Worm (Caenorhabditis elegans) whole organism, L1 larva: ENCODE results near the gene mlt-11.

Experiments
- C16A3.4 ChIP-seq: fragments of 150-350 bp; optimal IDR thresholded peaks from 2 replicates; lab custom pipeline; 2014; ENCODE audit warnings: missing biosample characterization, missing genetic modification characterization
- F16B12.6 ChIP-seq: fragments of 150-350 bp; optimal IDR thresholded peaks from 2 replicates; lab custom pipeline; 2014; ENCODE audit warnings: missing biosample characterization, missing genetic modification characterization
- Y116A8C.19 ChIP-seq: sonication (generic microtip); optimal IDR thresholded peaks from 2 replicates; lab custom pipeline; 2016; ENCODE audit warnings: missing compliant biosample characterization, missing genetic modification characterization, borderline replicate concordance
- aly-2 ChIP-seq: fragments of 150-350 bp; optimal IDR thresholded peaks from 2 replicates; lab custom pipeline; 2014; ENCODE audit warnings: missing biosample characterization, missing genetic modification characterization
- blmp-1 ChIP-seq: fragments of 150-350 bp; optimal IDR thresholded peaks from 2 replicates; lab custom pipeline; 2014; ENCODE audit warnings: missing biosample characterization, missing genetic modification characterization
- ceh-8 ChIP-seq: fragments of 200-800 bp; sonication (Bioruptor generic); optimal IDR thresholded peaks from 2 replicates; lab custom pipeline; 2018; ENCODE audit warnings: mild to moderate bottlenecking, missing genetic modification characterization, moderate library complexity, missing compliant biosample characterization
- ceh-82 ChIP-seq, 3 experiments: fragments of 150-350 bp in 1 of 3; sonication (generic microtip) in 2 of 3; optimal IDR thresholded peaks; 2 replicates each; lab custom pipeline; 2014 to 2017; ENCODE audit warnings: missing biosample characterization in 3 of 3, missing genetic modification characterization in 3 of 3
- ceh-90 ChIP-seq: sonication (generic microtip); optimal IDR thresholded peaks from 2 replicates; lab custom pipeline; 2016; ENCODE audit warnings: missing genetic modification characterization, missing compliant biosample characterization
- dpl-1 ChIP-seq, 3 experiments: fragments of 150-350 bp in 2 of 3; sonication (generic microtip) in 1 of 3; optimal IDR thresholded peaks; 2 replicates each; lab custom pipeline; 2014 to 2017; ENCODE audit warnings: missing biosample characterization in 3 of 3, missing genetic modification characterization in 3 of 3, missing genetic modification reagents in 3 of 3
- efl-1 ChIP-seq, 4 experiments: fragments of 150-350 bp; optimal IDR thresholded peaks in 3 of 4; peaks in 1 of 4; 1 replicate in 1 of 4; 2 replicates in 3 of 4; lab custom pipeline; 2014; ENCODE audit warnings: missing biosample characterization in 2 of 4, missing genetic modification characterization in 2 of 4, missing genetic modification reagents in 2 of 4
- egl-13 ChIP-seq: sonication (generic microtip); optimal IDR thresholded peaks from 2 replicates; lab custom pipeline; 2016; ENCODE audit warnings: missing genotype, missing genetic modification reagents, missing genetic modification characterization, missing compliant biosample characterization
- egl-27 ChIP-seq, 2 experiments: fragments of 150-350 bp in 1 of 2; sonication (generic microtip); optimal IDR thresholded peaks; 3 replicates each; lab custom pipeline; 2017 to 2018; ENCODE audit warnings: missing biosample characterization in 2 of 2, missing genetic modification characterization in 2 of 2, missing genetic modification reagents in 2 of 2
- elt-3 ChIP-seq, 6 experiments: fragments of 150-350 bp in 1 of 6; sonication (generic microtip); optimal IDR thresholded peaks; 2 replicates each; lab custom pipeline; 2017 to 2018; ENCODE audit warnings: missing biosample characterization in 6 of 6, missing genetic modification characterization in 6 of 6, inconsistent platforms in 1 of 6
- ets-5 ChIP-seq: fragments of 200-800 bp; sonication (Bioruptor generic); IDR thresholded peaks from 2 replicates; pipeline ENCODE4 v1.3.6; 2022; ENCODE audit warnings: missing genetic modification characterization, missing compliant biosample characterization
- fkh-10 ChIP-seq: sonication (generic microtip); optimal IDR thresholded peaks from 2 replicates; lab custom pipeline; 2017; ENCODE audit warnings: missing biosample characterization, missing genetic modification reagents, missing genetic modification characterization
- fkh-4 ChIP-seq: sonication (generic microtip); optimal IDR thresholded peaks from 2 replicates; lab custom pipeline; 2016; ENCODE audit warnings: missing compliant biosample characterization, missing genetic modification characterization, borderline replicate concordance
- fkh-8 ChIP-seq: sonication (generic microtip); optimal IDR thresholded peaks from 2 replicates; lab custom pipeline; 2016; ENCODE audit warnings: mild to moderate bottlenecking, missing genetic modification characterization, missing compliant biosample characterization
- fos-1 ChIP-seq: fragments of 150-350 bp; optimal IDR thresholded peaks from 2 replicates; lab custom pipeline; 2014; ENCODE audit warnings: missing biosample characterization, missing genetic modification characterization
- grh-1 ChIP-seq: fragments of 200-800 bp; sonication (Bioruptor generic); IDR thresholded peaks from 2 replicates; pipeline ENCODE4 v1.3.6; 2022; ENCODE audit warnings: missing genetic modification reagents, missing genetic modification characterization, missing compliant biosample characterization
- hlh-4 ChIP-seq: sonication (generic microtip); optimal IDR thresholded peaks from 2 replicates; lab custom pipeline; 2016; ENCODE audit warnings: mild to moderate bottlenecking, missing genetic modification characterization, missing compliant biosample characterization
- hpl-2 ChIP-seq: fragments of 150-350 bp; optimal IDR thresholded peaks from 2 replicates; lab custom pipeline; 2014; ENCODE audit warnings: missing biosample characterization, missing genetic modification reagents, missing genetic modification characterization
- jun-1 ChIP-seq: fragments of 150-350 bp; optimal IDR thresholded peaks from 2 replicates; lab custom pipeline; 2014; ENCODE audit warnings: missing biosample characterization, missing genetic modification reagents, missing genetic modification characterization
- lin-13 ChIP-seq: fragments of 150-350 bp; optimal IDR thresholded peaks from 2 replicates; lab custom pipeline; 2014; ENCODE audit warnings: missing biosample characterization, missing genetic modification reagents, missing genetic modification characterization
- lin-15B ChIP-seq: fragments of 150-350 bp; sonication (generic microtip); optimal IDR thresholded peaks from 3 replicates; lab custom pipeline; 2014; ENCODE audit warnings: missing biosample characterization, missing genetic modification characterization
- lin-39 ChIP-seq: fragments of 150-350 bp; optimal IDR thresholded peaks from 2 replicates; lab custom pipeline; 2014; ENCODE audit warnings: missing biosample characterization, missing genetic modification reagents, missing genetic modification characterization
- lir-3 ChIP-seq: sonication (generic microtip); optimal IDR thresholded peaks from 2 replicates; lab custom pipeline; 2016; ENCODE audit warnings: mild to moderate bottlenecking, missing genetic modification characterization, moderate library complexity, missing compliant biosample characterization; ENCODE audit not compliant: poor library complexity
- lsy-2 ChIP-seq, 2 experiments: fragments of 150-350 bp; optimal IDR thresholded peaks; 2 replicates each; lab custom pipeline; 2014; ENCODE audit warnings: missing biosample characterization in 2 of 2, missing genetic modification characterization in 2 of 2
- mdl-1 ChIP-seq, 2 experiments: fragments of 150-350 bp; optimal IDR thresholded peaks; 2 replicates each; lab custom pipeline; 2014 to 2017; ENCODE audit warnings: missing biosample characterization in 2 of 2, missing genetic modification characterization in 2 of 2, inconsistent platforms in 1 of 2
- mef-2 ChIP-seq: fragments of 150-350 bp; optimal IDR thresholded peaks from 2 replicates; lab custom pipeline; 2014; ENCODE audit warnings: missing biosample characterization, missing genetic modification characterization
- nhr-11 ChIP-seq: fragments of 150-350 bp; optimal IDR thresholded peaks from 2 replicates; lab custom pipeline; 2014; ENCODE audit warnings: missing biosample characterization, missing genetic modification characterization
- nhr-12 ChIP-seq: sonication (generic microtip); optimal IDR thresholded peaks from 2 replicates; lab custom pipeline; 2017; ENCODE audit warnings: missing biosample characterization, missing genetic modification characterization
- nhr-19 ChIP-seq: fragments of 200-800 bp; sonication (Bioruptor generic); conservative IDR thresholded peaks from 2 replicates; pipeline ENCODE4 v1.3.6; 2022; ENCODE audit warnings: missing genetic modification characterization, missing compliant biosample characterization
- nhr-20 ChIP-seq: sonication (generic microtip); optimal IDR thresholded peaks from 2 replicates; lab custom pipeline; 2016; ENCODE audit warnings: mild to moderate bottlenecking, missing genetic modification characterization, missing compliant biosample characterization
- nhr-77 ChIP-seq: fragments of 150-350 bp; optimal IDR thresholded peaks from 2 replicates; lab custom pipeline; 2014; ENCODE audit warnings: missing biosample characterization, missing genetic modification characterization
- nhr-85 ChIP-seq: sonication (generic microtip); peaks from one replicate; lab custom pipeline; 2016; ENCODE audit warnings: missing genetic modification characterization, inconsistent platforms, missing compliant biosample characterization
- pag-3 ChIP-seq: sonication (generic microtip); optimal IDR thresholded peaks from 2 replicates; lab custom pipeline; 2017; ENCODE audit warnings: missing genetic modification characterization, mild to moderate bottlenecking, missing compliant biosample characterization, antibody characterized with exemption, borderline replicate concordance; ENCODE audit not compliant: insufficient read depth
- pqm-1 ChIP-seq: sonication (generic microtip); optimal IDR thresholded peaks from 3 replicates; lab custom pipeline; 2017; ENCODE audit warnings: missing biosample characterization, missing genetic modification characterization
- sox-4 ChIP-seq: sonication (generic microtip); optimal IDR thresholded peaks from 2 replicates; lab custom pipeline; 2016; ENCODE audit warnings: missing genetic modification characterization, missing compliant biosample characterization
- sptf-1 ChIP-seq: fragments of 150-350 bp; optimal IDR thresholded peaks from 2 replicates; lab custom pipeline; 2014; ENCODE audit warnings: missing biosample characterization, missing genetic modification characterization
- sup-37 ChIP-seq: fragments of 200-800 bp; sonication (Bioruptor generic); optimal IDR thresholded peaks from 2 replicates; lab custom pipeline; 2018; ENCODE audit warnings: mild to moderate bottlenecking, missing genetic modification characterization, missing compliant biosample characterization
- swsn-7 ChIP-seq: sonication (generic microtip); optimal IDR thresholded peaks from 2 replicates; lab custom pipeline; 2016; ENCODE audit warnings: missing genetic modification characterization, missing compliant biosample characterization
- tbx-2 ChIP-seq: sonication (generic microtip); optimal IDR thresholded peaks from 2 replicates; lab custom pipeline; 2016; ENCODE audit warnings: missing genetic modification characterization, missing compliant biosample characterization
- tlp-1 ChIP-seq: fragments of 150-350 bp; optimal IDR thresholded peaks from 2 replicates; lab custom pipeline; 2014; ENCODE audit warnings: missing biosample characterization, missing genetic modification characterization
- unc-130 ChIP-seq: fragments of 150-350 bp; optimal IDR thresholded peaks from 2 replicates; lab custom pipeline; 2017; ENCODE audit warnings: missing biosample characterization, missing genetic modification characterization, inconsistent platforms
- unc-30 ChIP-seq: sonication (generic microtip); optimal IDR thresholded peaks from 2 replicates; lab custom pipeline; 2017; ENCODE audit warnings: missing biosample characterization, missing genetic modification characterization
- unc-62 ChIP-seq: fragments of 150-350 bp; optimal IDR thresholded peaks from 2 replicates; lab custom pipeline; 2014; ENCODE audit warnings: missing biosample characterization, missing genetic modification reagents, missing genetic modification characterization
- unc-86 ChIP-seq: sonication (generic microtip); optimal IDR thresholded peaks from 2 replicates; lab custom pipeline; 2016; ENCODE audit warnings: missing genetic modification characterization, missing compliant biosample characterization
- unc-98 ChIP-seq: fragments of 200-800 bp; sonication (Bioruptor generic); IDR thresholded peaks from 2 replicates; pipeline ENCODE4 v1.3.6; 2022; ENCODE audit warnings: missing genetic modification characterization, missing compliant biosample characterization
- zag-1 ChIP-seq: fragments of 150-350 bp; optimal IDR thresholded peaks from 2 replicates; lab custom pipeline; 2014; ENCODE audit warnings: missing biosample characterization, missing genetic modification characterization
- ztf-4 ChIP-seq: fragments of 150-350 bp; optimal IDR thresholded peaks from 2 replicates; lab custom pipeline; 2014; ENCODE audit warnings: missing biosample characterization, missing genetic modification characterization

mlt-11 gene

DNA sequence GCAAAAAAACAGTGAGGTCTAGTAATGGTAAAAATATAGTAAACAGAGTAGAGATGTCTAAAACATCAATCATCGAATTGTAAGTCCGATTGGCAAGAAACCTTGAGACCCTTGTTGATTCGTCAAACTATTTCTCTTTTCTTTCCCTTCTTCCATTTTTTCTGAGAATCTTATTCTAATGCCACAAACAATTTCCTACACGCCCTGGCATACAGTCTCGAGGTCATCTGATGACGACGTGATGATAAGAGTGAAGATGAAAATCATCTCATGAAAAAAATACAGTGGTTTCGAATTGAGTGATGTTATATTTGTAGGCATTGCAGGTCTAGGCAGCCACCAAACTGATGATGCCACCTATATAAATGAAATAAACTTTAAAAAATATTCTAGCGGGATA, 25.9 kb downstream of the mlt-11 start (continued):
- TF ChIP-seq blmp-1 (tag; lab: Kevin White, UChicago) (peak; percentile 57), fkh-10 (no peak), nhr-85 (tag; lab: Kevin White, UChicago) (peak; percentile 96), grh-1 (GFP tag; lab: Robert Waterston, UW) (no peak), lin-15B (tag; lab: Kevin White, UChicago) (no peak), sup-37 (GFP tag; lab: Kevin White, UChicago) (no peak), fos-1 (tag; lab: Kevin White, UChicago) (no peak), aly-2 (no peak), Y116A8C.19 (no peak), lin-39 (tag; lab: Kevin White, UChicago) (no peak), elt-3 (tag; optimal IDR thresholded peaks at IDR 0.05; lab: Kevin White, UChicago) (peak in 4 of 6 experiments; percentile 44 to 78 (median 66)), nhr-77 (tag; lab: Kevin White, UChicago) (no peak), unc-86 (no peak), egl-27 (tag; optimal IDR thresholded peaks at IDR 0.05; lab: Kevin White, UChicago) (no peak), fkh-4 (tag; lab: Kevin White, UChicago) (no peak), egl-13 (tag; lab: Kevin White, UChicago) (no peak), ztf-4 (tag; lab: Kevin White, UChicago) (no peak), ceh-8 (GFP tag; lab: Kevin White, UChicago) (no peak), tbx-2 (tag; lab: Kevin White, UChicago) (peak; percentile 5), fkh-8 (no peak), jun-1 (tag; lab: Kevin White, UChicago) (no peak), hlh-4 (tag; lab: Kevin White, UChicago) (no peak), unc-130 (tag; lab: Kevin White, UChicago) (no peak), ets-5 (GFP tag; lab: Robert Waterston, UW) (no peak), nhr-20 (tag; lab: Kevin White, UChicago) (peak; percentile 70), unc-98 (GFP tag; lab: Robert Waterston, UW) (no peak), nhr-11 (tag; lab: Kevin White, UChicago) (no peak), nhr-19 (GFP tag; lab: Robert Waterston, UW) (peak; percentile 9; the same call in 1 of the 2 replicates), F16B12.6 (tag; lab: Kevin White, UChicago) (no peak), efl-1 (optimal IDR thresholded peaks at IDR 0.05; lab: Kevin White, UChicago) (no peak), efl-1 (GFP tag; optimal IDR thresholded peaks at IDR 0.05 in 1 of 2; lab: Kevin White, UChicago) (no peak), unc-62 (GFP tag; lab: Kevin White, UChicago) (no peak), mef-2 (tag; lab: Kevin White, UChicago) (no peak), pqm-1 (tag; lab: Kevin White, UChicago) (no peak), lir-3 (no peak), sptf-1 (tag; lab: Kevin White, UChicago) (no peak), sox-4 (tag; lab: Kevin White, UChicago) (no peak), lin-13 (peak; percentile 23), C16A3.4 (tag; lab: Kevin White, UChicago) (no peak), pag-3 (tag; lab: Kevin White, UChicago) (peak; percentile 91), nhr-12 (tag; lab: Kevin White, UChicago) (no peak), tlp-1 (tag; lab: Kevin White, UChicago) (no peak), ceh-82 (tag; optimal IDR thresholded peaks at IDR 0.05; lab: Kevin White, UChicago) (no peak), hpl-2 (GFP tag; lab: Kevin White, UChicago) (no peak), mdl-1 (tag; optimal IDR thresholded peaks at IDR 0.05; lab: Kevin White, UChicago) (peak in 1 of 2 experiments; percentile 25), zag-1 (tag; lab: Kevin White, UChicago) (no peak), ceh-90 (tag; lab: Kevin White, UChicago) (no peak), lsy-2 (tag; optimal IDR thresholded peaks at IDR 0.05; lab: Kevin White, UChicago) (no peak), dpl-1 (GFP tag; optimal IDR thresholded peaks at IDR 0.05; lab: Kevin White, UChicago) (peak in 1 of 3 experiments; percentile 17), swsn-7 (tag; lab: Kevin White, UChicago) (no peak), unc-30 (tag; lab: Kevin White, UChicago) (no peak)
- TF ChIP-seq, all 84 proteins: peak for 16
